Fruit fly (Drosophila melanogaster) whole organism, prepupa: ENCODE results near the gene PXo.

Experiments
- Blimp-1 ChIP-seq: fragments of 200-800 bp; sonication (Bioruptor generic); optimal IDR thresholded peaks from 3 replicates; lab custom pipeline; 2017; ENCODE audit warnings: missing biosample characterization, missing genetic modification characterization, mild to moderate bottlenecking, moderate library complexity, missing genetic modification reagents
- CG11902 ChIP-seq: fragments of 200-800 bp; sonication (Bioruptor generic); optimal IDR thresholded peaks from 3 replicates; lab custom pipeline; 2016; ENCODE audit warnings: missing biosample characterization, missing genetic modification characterization
- CG15336 ChIP-seq: fragments of 200-800 bp; sonication (Bioruptor generic); IDR thresholded peaks from 2 replicates; pipeline ENCODE4 v1.3.6; 2022; ENCODE audit warnings: missing biosample characterization, missing genetic modification characterization
- CG16779 ChIP-seq: fragments of 200-800 bp; sonication (Bioruptor generic); optimal IDR thresholded peaks from 3 replicates; lab custom pipeline; 2017; ENCODE audit warnings: missing biosample characterization, mild to moderate bottlenecking, missing genetic modification characterization
- CG3032 ChIP-seq: fragments of 200-800 bp; optimal IDR thresholded peaks from 2 replicates; lab custom pipeline; 2019; ENCODE audit warnings: missing biosample characterization, mild to moderate bottlenecking, missing genetic modification characterization, moderate library complexity
- CG31627 ChIP-seq: fragments of 200-800 bp; sonication (Bioruptor generic); optimal IDR thresholded peaks from 3 replicates; lab custom pipeline; 2016; ENCODE audit warnings: missing biosample characterization, missing genetic modification characterization
- CG32006 ChIP-seq: fragments of 200-800 bp; sonication (Bioruptor generic); optimal IDR thresholded peaks from 3 replicates; lab custom pipeline; 2017; ENCODE audit warnings: missing biosample characterization, mild to moderate bottlenecking, missing genetic modification characterization
- CG34406 ChIP-seq: fragments of 200-800 bp; sonication (Bioruptor generic); optimal IDR thresholded peaks from 3 replicates; lab custom pipeline; 2016; ENCODE audit warnings: missing biosample characterization, missing genetic modification characterization
- CG3919 ChIP-seq: fragments of 200-800 bp; sonication (Bioruptor generic); optimal IDR thresholded peaks from 3 replicates; lab custom pipeline; 2016; ENCODE audit warnings: missing biosample characterization, missing genetic modification characterization
- CG6276 ChIP-seq: fragments of 200-800 bp; sonication (Bioruptor generic); optimal IDR thresholded peaks from 2 replicates; lab custom pipeline; 2017; ENCODE audit warnings: missing biosample characterization, mild to moderate bottlenecking, missing genetic modification characterization
- CG6792 ChIP-seq: fragments of 200-800 bp; sonication (Bioruptor generic); optimal IDR thresholded peaks from 3 replicates; lab custom pipeline; 2016; ENCODE audit warnings: missing biosample characterization, missing genetic modification characterization
- CG6808 ChIP-seq: fragments of 200-800 bp; sonication (Bioruptor generic); optimal IDR thresholded peaks from 3 replicates; lab custom pipeline; 2017; ENCODE audit warnings: missing biosample characterization, missing genetic modification characterization, mild to moderate bottlenecking, moderate library complexity, missing genetic modification reagents
- CG6854 ChIP-seq: fragments of 200-800 bp; sonication (Bioruptor generic); optimal IDR thresholded peaks from 2 replicates; lab custom pipeline; 2017; ENCODE audit warnings: missing biosample characterization, mild to moderate bottlenecking, missing genetic modification characterization
- CG7368 ChIP-seq: fragments of 200-800 bp; sonication (Bioruptor generic); optimal IDR thresholded peaks from 3 replicates; lab custom pipeline; 2016; ENCODE audit warnings: missing biosample characterization, missing genetic modification characterization
- CG8119 ChIP-seq: fragments of 200-800 bp; sonication (Bioruptor generic); IDR thresholded peaks from 3 replicates; pipeline ENCODE4 v1.3.6; 2022; ENCODE audit warnings: missing biosample characterization, missing genetic modification characterization
- CG8632 ChIP-seq: fragments of 200-800 bp; sonication (Bioruptor generic); optimal IDR thresholded peaks from 3 replicates; lab custom pipeline; 2016; ENCODE audit warnings: missing biosample characterization, missing genetic modification characterization
- Eip78C ChIP-seq: fragments of 200-800 bp; sonication (Bioruptor generic); peaks from one replicate; lab custom pipeline; 2016; ENCODE audit warnings: missing biosample characterization, missing genetic modification characterization
- Eip93F ChIP-seq: fragments of 200-800 bp; sonication (Bioruptor generic); optimal IDR thresholded peaks from 2 replicates; lab custom pipeline; 2016; ENCODE audit warnings: missing biosample characterization, mild to moderate bottlenecking, missing genetic modification characterization
- Ets21C ChIP-seq: fragments of 200-800 bp; sonication (Bioruptor generic); optimal IDR thresholded peaks from 3 replicates; lab custom pipeline; 2016; ENCODE audit warnings: missing biosample characterization, missing genetic modification characterization
- Ets96B ChIP-seq: fragments of 200-800 bp; optimal IDR thresholded peaks from 2 replicates; lab custom pipeline; 2019; ENCODE audit warnings: missing biosample characterization, mild to moderate bottlenecking, missing genetic modification characterization, moderate library complexity
- Gug ChIP-seq: fragments of 200-800 bp; sonication (Bioruptor generic); IDR thresholded peaks from 2 replicates; pipeline ENCODE4 v1.3.6; 2022; ENCODE audit warnings: missing biosample characterization, missing genetic modification characterization
- Hr39 ChIP-seq: fragments of 200-800 bp; sonication (Bioruptor generic); optimal IDR thresholded peaks from 2 replicates; lab custom pipeline; 2016; ENCODE audit warnings: missing biosample characterization, missing genetic modification characterization
- Hr4 ChIP-seq: fragments of 200-800 bp; sonication (Bioruptor generic); optimal IDR thresholded peaks from 3 replicates; lab custom pipeline; 2016; ENCODE audit warnings: missing biosample characterization, missing genetic modification characterization
- Lpt ChIP-seq: fragments of 200-800 bp; sonication (Bioruptor generic); optimal IDR thresholded peaks from 3 replicates; lab custom pipeline; 2016; ENCODE audit warnings: missing biosample characterization, missing genetic modification characterization
- Met ChIP-seq: fragments of 200-800 bp; sonication (Bioruptor generic); optimal IDR thresholded peaks from 3 replicates; lab custom pipeline; 2016; ENCODE audit warnings: missing biosample characterization, missing genetic modification characterization
- OdsH ChIP-seq: fragments of 200-800 bp; sonication (Bioruptor generic); optimal IDR thresholded peaks from 3 replicates; lab custom pipeline; 2016; ENCODE audit warnings: missing biosample characterization, missing genetic modification characterization
- Smox ChIP-seq: fragments of 200-800 bp; sonication (Bioruptor generic); optimal IDR thresholded peaks from 3 replicates; lab custom pipeline; 2016; ENCODE audit warnings: missing biosample characterization, missing genetic modification characterization
- Sox102F ChIP-seq: fragments of 200-800 bp; sonication (Bioruptor generic); optimal IDR thresholded peaks from 2 replicates; lab custom pipeline; 2016; ENCODE audit warnings: missing biosample characterization, mild to moderate bottlenecking, missing genetic modification characterization
- Sox14 ChIP-seq: fragments of 200-800 bp; sonication (Bioruptor generic); optimal IDR thresholded peaks from 3 replicates; lab custom pipeline; 2016; ENCODE audit warnings: missing biosample characterization, missing genetic modification characterization
- Sox15 ChIP-seq: fragments of 200-800 bp; sonication (Bioruptor generic); optimal IDR thresholded peaks from 3 replicates; lab custom pipeline; 2016; ENCODE audit warnings: missing biosample characterization, missing genetic modification characterization
- achi ChIP-seq: fragments of 200-800 bp; sonication (Bioruptor generic); optimal IDR thresholded peaks from 3 replicates; lab custom pipeline; 2016; ENCODE audit warnings: missing biosample characterization, missing genetic modification characterization
- acj6 ChIP-seq: fragments of 200-800 bp; sonication (Bioruptor generic); optimal IDR thresholded peaks from 3 replicates; lab custom pipeline; 2016; ENCODE audit warnings: missing biosample characterization, missing genetic modification characterization
- cyc ChIP-seq: fragments of 200-800 bp; sonication (Bioruptor generic); optimal IDR thresholded peaks from 3 replicates; lab custom pipeline; 2016; ENCODE audit warnings: missing biosample characterization, missing genetic modification characterization
- dac ChIP-seq: fragments of 200-800 bp; sonication (Bioruptor generic); optimal IDR thresholded peaks from 2 replicates; lab custom pipeline; 2017; ENCODE audit warnings: missing biosample characterization, mild to moderate bottlenecking, missing genetic modification characterization
- eg ChIP-seq: fragments of 200-800 bp; sonication (Bioruptor generic); IDR thresholded peaks from 3 replicates; pipeline ENCODE4 v1.3.6; 2022; ENCODE audit warnings: missing biosample characterization, missing genetic modification characterization
- esn ChIP-seq: fragments of 200-800 bp; sonication (Bioruptor generic); optimal IDR thresholded peaks from 2 replicates; lab custom pipeline; 2016; ENCODE audit warnings: missing biosample characterization, mild to moderate bottlenecking, missing genetic modification characterization, moderate library complexity
- fd59A ChIP-seq: fragments of 200-800 bp; sonication (Bioruptor generic); optimal IDR thresholded peaks from 2 replicates; lab custom pipeline; 2017; ENCODE audit warnings: missing biosample characterization, mild to moderate bottlenecking, missing genetic modification characterization, missing genetic modification reagents
- fd85E ChIP-seq: fragments of 200-800 bp; sonication (Bioruptor generic); optimal IDR thresholded peaks from 3 replicates; lab custom pipeline; 2016; ENCODE audit warnings: missing biosample characterization, missing genetic modification characterization
- fkh ChIP-seq: fragments of 200-800 bp; sonication (Bioruptor generic); optimal IDR thresholded peaks from 3 replicates; lab custom pipeline; 2017; ENCODE audit warnings: missing biosample characterization, mild to moderate bottlenecking, missing genetic modification characterization, moderate library complexity
- lz ChIP-seq: fragments of 200-800 bp; sonication (Bioruptor generic); optimal IDR thresholded peaks from 3 replicates; lab custom pipeline; 2016; ENCODE audit warnings: missing biosample characterization, missing genetic modification characterization
- net ChIP-seq: fragments of 200-800 bp; sonication (Bioruptor generic); optimal IDR thresholded peaks from 3 replicates; lab custom pipeline; 2016; ENCODE audit warnings: missing biosample characterization, missing genetic modification characterization
- pdm3 ChIP-seq: fragments of 200-800 bp; sonication (Bioruptor generic); optimal IDR thresholded peaks from 3 replicates; lab custom pipeline; 2016; ENCODE audit warnings: missing biosample characterization, missing genetic modification characterization
- salr ChIP-seq, 2 experiments: fragments of 200-800 bp; sonication (Bioruptor generic); optimal IDR thresholded peaks; 3 replicates each; lab custom pipeline; 2016 to 2018; ENCODE audit warnings: missing biosample characterization in 2 of 2, missing genetic modification characterization in 2 of 2, mild to moderate bottlenecking in 1 of 2
- spab ChIP-seq: fragments of 200-800 bp; sonication (Bioruptor generic); optimal IDR thresholded peaks from 2 replicates; lab custom pipeline; 2017; ENCODE audit warnings: missing biosample characterization, mild to moderate bottlenecking, missing genetic modification characterization, missing genetic modification reagents
- ss ChIP-seq, 2 experiments: fragments of 200-800 bp; sonication (Bioruptor generic); optimal IDR thresholded peaks; 2 replicates in 1 of 2; 3 replicates in 1 of 2; lab custom pipeline; 2017 to 2018; ENCODE audit warnings: mild to moderate bottlenecking in 2 of 2, missing biosample characterization in 2 of 2, missing genetic modification characterization in 2 of 2, moderate library complexity in 1 of 2
- svp ChIP-seq: fragments of 200-800 bp; sonication (Bioruptor generic); peaks from one replicate; lab custom pipeline; 2016; ENCODE audit warnings: missing biosample characterization, missing genetic modification characterization

PXo gene

dm6 chr3L:5869614-5870204, 51.4 kb downstream of the PXo start:
- TF ChIP-seq Sox15 (GFP tag; lab: Kevin White, UChicago) (peak; percentile 15), CG3032 (tag; lab: Kevin White, UChicago) (no peak), CG15336 (GFP tag; lab: Robert Waterston, UW) (no peak), lz (GFP tag; lab: Kevin White, UChicago) (no peak), CG6276 (GFP tag; lab: Kevin White, UChicago) (no peak), Eip93F (GFP tag; lab: Kevin White, UChicago) (no peak), CG6854 (GFP tag; lab: Kevin White, UChicago) (no peak), fd59A (GFP tag; lab: Kevin White, UChicago) (no peak), eg (GFP tag; lab: Robert Waterston, UW) (peak; percentile 12; the same call in 1 of the 3 replicates), Ets21C (GFP tag; lab: Kevin White, UChicago) (no peak), CG8119 (GFP tag; lab: Robert Waterston, UW) (no peak), Hr4 (GFP tag; lab: Kevin White, UChicago) (no peak), Gug (GFP tag; lab: Robert Waterston, UW) (no peak), Ets96B (tag; lab: Kevin White, UChicago) (no peak), Eip78C (no peak), Sox14 (GFP tag; lab: Kevin White, UChicago) (peak; percentile 7), CG6808 (GFP tag; lab: Kevin White, UChicago) (peak; percentile 19), pdm3 (GFP tag; lab: Kevin White, UChicago) (peak; percentile 8), Blimp-1 (no peak), spab (GFP tag; lab: Kevin White, UChicago) (no peak), CG32006 (GFP tag; lab: Kevin White, UChicago) (no peak), CG31627 (GFP tag; lab: Kevin White, UChicago) (peak; percentile 66), Hr39 (peak; percentile 63), CG7368 (peak; percentile 27), acj6 (peak; percentile 12), ss (GFP tag; optimal IDR thresholded peaks at IDR 0.05; lab: Kevin White, UChicago) (no peak), Met (GFP tag; lab: Kevin White, UChicago) (peak; percentile 58), CG3919 (GFP tag; lab: Kevin White, UChicago) (peak; percentile 67), salr (GFP tag; optimal IDR thresholded peaks at IDR 0.05; lab: Kevin White, UChicago) (no peak), svp (peak; percentile 57), Sox102F (GFP tag; lab: Kevin White, UChicago) (no peak), CG11902 (GFP tag; lab: Kevin White, UChicago) (peak; percentile 51), fd85E (GFP tag; lab: Kevin White, UChicago) (no peak), cyc (GFP tag; lab: Kevin White, UChicago) (peak; percentile 88), Lpt (GFP tag; lab: Kevin White, UChicago) (no peak), esn (no peak), fkh (GFP tag; lab: Kevin White, UChicago) (no peak), CG6792 (GFP tag; lab: Kevin White, UChicago) (no peak), CG8632 (GFP tag; lab: Kevin White, UChicago) (no peak), Smox (GFP tag; lab: Kevin White, UChicago) (peak; percentile 35), CG34406 (GFP tag; lab: Kevin White, UChicago) (no peak), achi (GFP tag; lab: Kevin White, UChicago) (no peak), OdsH (GFP tag; lab: Kevin White, UChicago) (peak; percentile 34), net (GFP tag; lab: Kevin White, UChicago) (no peak), dac (no peak), CG16779 (tag; lab: Kevin White, UChicago) (no peak)
